Fruit fly (Drosophila melanogaster): ENCODE measurements around the gene CG6125.

The CG6125 gene

dm6 chr3R:15356645-15357431 is 50.0 kb downstream of the CG6125 start, which contains the start of the genes Atg4b and Hibch (continued):
- TF ChIP-seq CG30020 (tag; optimal IDR thresholded peaks at IDR 0.05): peak; percentile 79
- peak; percentile 70 for TF ChIP-seq odd (GFP tag; optimal IDR thresholded peaks at IDR 0.05)
- TF ChIP-seq ara (GFP tag; IDR thresholded peaks at IDR 0.05): peak; percentile 71; the same call in 1 of the 2 replicates
- TF ChIP-seq p53 (GFP tag; optimal IDR thresholded peaks at IDR 0.05): no peak
- TF ChIP-seq CG11504 (tag; optimal IDR thresholded peaks at IDR 0.05): no peak
- peak; percentile 85 for TF ChIP-seq NfI (GFP tag; optimal IDR thresholded peaks at IDR 0.05)
- peak; percentile 59; the same call in 1 of the 2 replicates for TF ChIP-seq CG43689 (GFP tag; IDR thresholded peaks at IDR 0.05)
- peak; percentile 87 for TF ChIP-seq CG4404 (GFP tag; IDR thresholded peaks at IDR 0.05)
- peak; percentile 74 for TF ChIP-seq CG12942 (GFP tag; optimal IDR thresholded peaks at IDR 0.05)
- TF ChIP-seq H15 (GFP tag; IDR thresholded peaks at IDR 0.05): peak; percentile 73; the same call in 2 of the 3 replicates
- peak; percentile 91 for TF ChIP-seq zen (tag; optimal IDR thresholded peaks at IDR 0.05)
- peak; percentile 48 for TF ChIP-seq Mad (GFP tag; optimal IDR thresholded peaks at IDR 0.05)
- TF ChIP-seq CG18619 (GFP tag; optimal IDR thresholded peaks at IDR 0.05): peak; percentile 87
- peak; percentile 48 for TF ChIP-seq Sry-β (GFP tag; optimal IDR thresholded peaks at IDR 0.05)
- TF ChIP-seq CG18011 (GFP tag; optimal IDR thresholded peaks at IDR 0.05): peak; percentile 58
- TF ChIP-seq Atf6 (GFP tag; IDR thresholded peaks at IDR 0.05): peak; percentile 83; the same call in 1 of the 2 replicates
- TF ChIP-seq Scr (GFP tag; IDR thresholded peaks at IDR 0.05; ENCODE audit: partially characterized antibody): peak; percentile 22; the same call in 1 of the 2 replicates
- TF ChIP-seq CG12104 (GFP tag; optimal IDR thresholded peaks at IDR 0.05): peak; percentile 79
- peak; percentile 94 for TF ChIP-seq YL-1 (GFP tag; optimal IDR thresholded peaks at IDR 0.05)
- peak; percentile 88 for TF ChIP-seq B-H2 (GFP tag; optimal IDR thresholded peaks at IDR 0.05)
- no peak for TF ChIP-seq her (GFP tag; optimal IDR thresholded peaks at IDR 0.05)
- peak; percentile 84 for TF ChIP-seq CG33557 (GFP tag; optimal IDR thresholded peaks at IDR 0.05)
- no peak for TF ChIP-seq tio (GFP tag; optimal IDR thresholded peaks at IDR 0.05)
- peak; percentile 0 for TF ChIP-seq CG16863 (GFP tag; optimal IDR thresholded peaks at IDR 0.05)
- peak; percentile 45; the same call in 1 of the 3 replicates for TF ChIP-seq jigr1 (GFP tag; IDR thresholded peaks at IDR 0.05)
- peak; percentile 44 for TF ChIP-seq CG10274 (GFP tag; optimal IDR thresholded peaks at IDR 0.05)
- TF ChIP-seq gcm (GFP tag; optimal IDR thresholded peaks at IDR 0.05): peak; percentile 84
- no peak for TF ChIP-seq CG2199 (GFP tag; IDR thresholded peaks at IDR 0.05)
- no peak for TF ChIP-seq CG7745 (tag; optimal IDR thresholded peaks at IDR 0.05)
- peak; percentile 73 for TF ChIP-seq Mrtf (GFP tag; IDR thresholded peaks at IDR 0.05)
- TF ChIP-seq ci (GFP tag; IDR thresholded peaks at IDR 0.05): peak; percentile 74; the same call in 2 of the 3 replicates
- TF ChIP-seq CG15514 (GFP tag; optimal IDR thresholded peaks at IDR 0.05): peak; percentile 84
- peak; percentile 93 for TF ChIP-seq sug (tag; optimal IDR thresholded peaks at IDR 0.05)
- TF ChIP-seq CG12744 (GFP tag; optimal IDR thresholded peaks at IDR 0.05): no peak
- peak; percentile 38 to 79 for TF ChIP-seq bsh (GFP tag; optimal IDR thresholded peaks at IDR 0.05)
- peak; percentile 90 for TF ChIP-seq Fer1 (GFP tag; optimal IDR thresholded peaks at IDR 0.05)
- TF ChIP-seq CG9876 (GFP tag; optimal IDR thresholded peaks at IDR 0.05): no peak
- TF ChIP-seq HLH54F (GFP tag; optimal IDR thresholded peaks at IDR 0.05): peak; percentile 40
- peak; percentile 72 for TF ChIP-seq CG9437 (GFP tag; optimal IDR thresholded peaks at IDR 0.05)
- peak; percentile 70 for TF ChIP-seq Med (GFP tag)
- TF ChIP-seq org-1 (GFP tag; optimal IDR thresholded peaks at IDR 0.05): peak; percentile 64
- peak; percentile 87 for TF ChIP-seq exex (tag; optimal IDR thresholded peaks at IDR 0.05)
- no peak for TF ChIP-seq Dip2 (GFP tag; IDR thresholded peaks at IDR 0.05)
- TF ChIP-seq CG6272 (GFP tag; IDR thresholded peaks at IDR 0.05): peak; percentile 77
- TF ChIP-seq CG17328 (GFP tag; IDR thresholded peaks at IDR 0.05): no peak; the same call in 1 of the 2 replicates
- TF ChIP-seq sim (GFP tag; IDR thresholded peaks at IDR 0.05): no peak
- peak; percentile 3 for TF ChIP-seq sens (GFP tag)
- peak; percentile 24 to 78 for TF ChIP-seq Hr51 (GFP tag; optimal IDR thresholded peaks at IDR 0.05)
- peak; percentile 90 for TF ChIP-seq CG12391 (tag; optimal IDR thresholded peaks at IDR 0.05)

All from whole organism, embryonic.